Fruit fly (Drosophila melanogaster) whole organism, embryonic: ENCODE measurements around the gene CG42263.

Experiments
- Ada2b ChIP-seq: fragments of 200-800 bp; sonication (Bioruptor generic); IDR thresholded peaks from 2 replicates; pipeline ENCODE4 v1.3.6; 2022; ENCODE audit warnings: missing biosample characterization, missing genetic modification characterization
- Blimp-1 ChIP-seq: fragments of 200-800 bp; sonication (Bioruptor generic); optimal IDR thresholded peaks from 3 replicates; lab custom pipeline; 2018; ENCODE audit warnings: missing biosample characterization, missing genetic modification characterization, mild to moderate bottlenecking, moderate library complexity, missing genetic modification reagents
- CG10462 ChIP-seq: fragments of 200-800 bp; sonication (Bioruptor generic); optimal IDR thresholded peaks from 2 replicates; lab custom pipeline; 2016; ENCODE audit warnings: missing biosample characterization, missing genetic modification characterization
- CG11085 ChIP-seq: fragments of 200-800 bp; sonication (Bioruptor generic); IDR thresholded peaks from 2 replicates; pipeline ENCODE4 v1.3.6; 2022; ENCODE audit warnings: missing biosample characterization, missing genetic modification characterization
- CG12744 ChIP-seq: fragments of 200-800 bp; sonication (Bioruptor generic); optimal IDR thresholded peaks from 2 replicates; lab custom pipeline; 2016; ENCODE audit warnings: missing biosample characterization, missing genetic modification characterization
- CG12942 ChIP-seq: fragments of 200-800 bp; sonication (Bioruptor generic); optimal IDR thresholded peaks from 3 replicates; lab custom pipeline; 2016; ENCODE audit warnings: missing biosample characterization, missing genetic modification characterization
- CG14014 ChIP-seq: fragments of 200-800 bp; sonication (Bioruptor generic); IDR thresholded peaks from 2 replicates; pipeline ENCODE4 v1.3.6; 2022; ENCODE audit warnings: missing biosample characterization, missing genetic modification characterization
- CG18476 ChIP-seq: fragments of 200-800 bp; sonication (Bioruptor generic); optimal IDR thresholded peaks from 2 replicates; lab custom pipeline; 2016; ENCODE audit warnings: missing biosample characterization, mild to moderate bottlenecking, missing genetic modification characterization
- CG30403 ChIP-seq: fragments of 200-800 bp; sonication (Bioruptor generic); optimal IDR thresholded peaks from 3 replicates; lab custom pipeline; 2016; ENCODE audit warnings: missing biosample characterization, missing genetic modification characterization
- CG32767 ChIP-seq: fragments of 200-800 bp; sonication (Bioruptor generic); IDR thresholded peaks from 2 replicates; pipeline ENCODE4 v1.3.6; 2022; ENCODE audit warnings: missing biosample characterization, missing genetic modification characterization
- CG4820 ChIP-seq: fragments of 200-800 bp; sonication (Bioruptor generic); optimal IDR thresholded peaks from 3 replicates; lab custom pipeline; 2016; ENCODE audit warnings: missing biosample characterization, missing genetic modification characterization
- CG4854 ChIP-seq: fragments of 200-800 bp; sonication (Bioruptor generic); optimal IDR thresholded peaks from 2 replicates; lab custom pipeline; 2016; ENCODE audit warnings: missing biosample characterization, missing genetic modification characterization, inconsistent platforms
- CG6689 ChIP-seq: fragments of 200-800 bp; sonication (Bioruptor generic); IDR thresholded peaks from 2 replicates; pipeline ENCODE4 v1.3.6; 2022; ENCODE audit warnings: missing biosample characterization, missing genetic modification characterization
- CG7786 ChIP-seq: fragments of 200-800 bp; sonication (Bioruptor generic); optimal IDR thresholded peaks from 2 replicates; lab custom pipeline; 2016; ENCODE audit warnings: missing biosample characterization, missing genetic modification characterization
- CG7928 ChIP-seq: fragments of 200-800 bp; sonication (Bioruptor generic); optimal IDR thresholded peaks from 2 replicates; lab custom pipeline; 2017; ENCODE audit warnings: missing biosample characterization, mild to moderate bottlenecking, missing genetic modification characterization
- CG9727 ChIP-seq: fragments of 200-800 bp; sonication (Bioruptor generic); optimal IDR thresholded peaks from 3 replicates; lab custom pipeline; 2017; ENCODE audit warnings: missing biosample characterization, mild to moderate bottlenecking, missing genetic modification characterization
- CG9817 ChIP-seq: fragments of 200-800 bp; sonication (Bioruptor generic); optimal IDR thresholded peaks from 2 replicates; lab custom pipeline; 2018; ENCODE audit warnings: missing biosample characterization, mild to moderate bottlenecking, missing genetic modification characterization, moderate library complexity
- CTCF ChIP-seq: fragments of 200-800 bp; sonication (Bioruptor generic); optimal IDR thresholded peaks from 2 replicates; lab custom pipeline; 2017; ENCODE audit warnings: missing biosample characterization, mild to moderate bottlenecking, missing genetic modification characterization, moderate library complexity
- Jarid2 ChIP-seq: fragments of 200-800 bp; sonication (Bioruptor generic); optimal IDR thresholded peaks from 3 replicates; lab custom pipeline; 2017; ENCODE audit warnings: mild to moderate bottlenecking, missing biosample characterization, missing genetic modification reagents, missing genetic modification characterization
- MTF-1 ChIP-seq: fragments of 200-800 bp; sonication (Bioruptor generic); optimal IDR thresholded peaks from 2 replicates; lab custom pipeline; 2018; ENCODE audit warnings: missing biosample characterization, mild to moderate bottlenecking, missing genetic modification characterization, borderline replicate concordance
- Oli ChIP-seq: fragments of 200-800 bp; sonication (Bioruptor generic); optimal IDR thresholded peaks from 2 replicates; lab custom pipeline; 2018; ENCODE audit warnings: missing biosample characterization, mild to moderate bottlenecking, missing genetic modification characterization, moderate library complexity
- Pdp1 ChIP-seq, 2 experiments: fragments of 200-800 bp; sonication (Bioruptor generic); optimal IDR thresholded peaks; 3 replicates each; lab custom pipeline; 2016; ENCODE audit warnings: missing biosample characterization in 2 of 2, missing genetic modification characterization in 2 of 2, mild to moderate bottlenecking in 1 of 2, moderate library complexity in 1 of 2
- Ravus ChIP-seq: fragments of 200-800 bp; sonication (Bioruptor generic); IDR thresholded peaks from 2 replicates; pipeline ENCODE4 v1.3.6; 2022; ENCODE audit warnings: missing biosample characterization, missing genetic modification characterization
- Sox100B ChIP-seq: fragments of 200-800 bp; sonication (Bioruptor generic); optimal IDR thresholded peaks from 3 replicates; lab custom pipeline; 2018; ENCODE audit warnings: missing biosample characterization, mild to moderate bottlenecking, missing genetic modification characterization
- TFAM ChIP-seq: fragments of 200-800 bp; sonication (Bioruptor generic); optimal IDR thresholded peaks from 2 replicates; lab custom pipeline; 2017; ENCODE audit warnings: missing biosample characterization, missing genetic modification characterization, inconsistent platforms
- Vsx1 ChIP-seq: fragments of 200-800 bp; sonication (Bioruptor generic); optimal IDR thresholded peaks from 2 replicates; lab custom pipeline; 2017; ENCODE audit warnings: missing biosample characterization, mild to moderate bottlenecking, missing genetic modification characterization, missing genetic modification reagents
- Xbp1 ChIP-seq: fragments of 200-800 bp; sonication (Bioruptor generic); optimal IDR thresholded peaks from 3 replicates; lab custom pipeline; 2016; ENCODE audit warnings: missing biosample characterization, mild to moderate bottlenecking, missing genetic modification characterization
- br ChIP-seq: fragments of >200 bp; optimal IDR thresholded peaks from 2 replicates; lab custom pipeline; 2017
- chinmo ChIP-seq: fragments of 200-800 bp; sonication (Bioruptor generic); IDR thresholded peaks from 4 replicates; pipeline ENCODE4 v1.3.6; 2022; ENCODE audit warnings: missing biosample characterization, missing genetic modification characterization; ENCODE audit not compliant: partially characterized antibody
- crol ChIP-seq: fragments of 200-800 bp; sonication (Bioruptor generic); IDR thresholded peaks from 2 replicates; pipeline ENCODE4 v1.3.6; 2022; ENCODE audit warnings: missing biosample characterization, missing genetic modification characterization
- ewg ChIP-seq: fragments of 200-800 bp; sonication (Bioruptor generic); optimal IDR thresholded peaks from 3 replicates; lab custom pipeline; 2017; ENCODE audit warnings: mild to moderate bottlenecking, missing biosample characterization, missing genetic modification reagents, missing genetic modification characterization
- eyg ChIP-seq: fragments of 200-800 bp; sonication (Bioruptor generic); optimal IDR thresholded peaks from 3 replicates; lab custom pipeline; 2016; ENCODE audit warnings: missing biosample characterization, missing genetic modification characterization
- fd96Cb ChIP-seq: fragments of 200-800 bp; sonication (Bioruptor generic); optimal IDR thresholded peaks from 2 replicates; lab custom pipeline; 2018; ENCODE audit warnings: missing biosample characterization, mild to moderate bottlenecking, missing genetic modification characterization, moderate library complexity
- jing ChIP-seq: fragments of 200-800 bp; sonication (Bioruptor generic); optimal IDR thresholded peaks from 2 replicates; lab custom pipeline; 2018; ENCODE audit warnings: missing biosample characterization, mild to moderate bottlenecking, missing genetic modification characterization
- lab ChIP-seq: fragments of 200-800 bp; sonication (Bioruptor generic); optimal IDR thresholded peaks from 3 replicates; lab custom pipeline; 2017; ENCODE audit warnings: missing biosample characterization, missing genetic modification characterization, mild to moderate bottlenecking, moderate library complexity, missing genetic modification reagents
- lola ChIP-seq, 3 experiments: fragments of >200 bp in 2 of 3; fragments of 200-800 bp in 1 of 3; sonication (Bioruptor generic) in 1 of 3; optimal IDR thresholded peaks; 2 replicates each; lab custom pipeline; 2017 to 2019; ENCODE audit warnings: missing biosample characterization in 3 of 3, missing genetic modification characterization in 3 of 3, mild to moderate bottlenecking in 1 of 3, moderate library complexity in 1 of 3
- oc ChIP-seq: fragments of 200-800 bp; sonication (Bioruptor generic); optimal IDR thresholded peaks from 2 replicates; lab custom pipeline; 2018; ENCODE audit warnings: missing biosample characterization, mild to moderate bottlenecking, missing genetic modification characterization, moderate library complexity
- odd ChIP-seq: fragments of 200-800 bp; sonication (Bioruptor generic); optimal IDR thresholded peaks from 2 replicates; lab custom pipeline; 2017; ENCODE audit warnings: missing biosample characterization, mild to moderate bottlenecking, missing genetic modification characterization
- org-1 ChIP-seq: fragments of 200-800 bp; sonication (Bioruptor generic); optimal IDR thresholded peaks from 2 replicates; lab custom pipeline; 2017; ENCODE audit warnings: missing biosample characterization, missing genetic modification characterization
- ro ChIP-seq: fragments of 200-800 bp; sonication (Bioruptor generic); IDR thresholded peaks from 2 replicates; pipeline ENCODE4 v1.3.6; 2022; ENCODE audit warnings: missing biosample characterization, missing genetic modification characterization
- run ChIP-seq: fragments of 200-800 bp; sonication (Bioruptor generic); optimal IDR thresholded peaks from 3 replicates; lab custom pipeline; 2018; ENCODE audit warnings: missing biosample characterization, mild to moderate bottlenecking, missing genetic modification characterization
- sens ChIP-seq: fragments of 200-800 bp; sonication (Bioruptor generic); peaks from one replicate; lab custom pipeline; 2016; ENCODE audit warnings: missing biosample characterization, missing genetic modification characterization
- seq ChIP-seq: fragments of 200-800 bp; sonication (Bioruptor generic); IDR thresholded peaks from 2 replicates; pipeline ENCODE4 v1.3.6; 2022; ENCODE audit warnings: missing biosample characterization, missing genetic modification characterization
- tgo ChIP-seq: fragments of 200-800 bp; sonication (Bioruptor generic); IDR thresholded peaks from 3 replicates; pipeline ENCODE4 v1.3.6; 2022; ENCODE audit warnings: missing biosample characterization, missing genetic modification characterization
- tio ChIP-seq: fragments of 200-800 bp; sonication (Bioruptor generic); optimal IDR thresholded peaks from 2 replicates; lab custom pipeline; 2017; ENCODE audit warnings: missing biosample characterization, missing genetic modification characterization, inconsistent platforms
- trh ChIP-seq: fragments of 200-800 bp; sonication (Bioruptor generic); optimal IDR thresholded peaks from 2 replicates; lab custom pipeline; 2016; ENCODE audit warnings: missing biosample characterization, missing genetic modification characterization
- zf30C ChIP-seq: fragments of 200-800 bp; sonication (Bioruptor generic); optimal IDR thresholded peaks from 3 replicates; lab custom pipeline; 2018; ENCODE audit warnings: missing biosample characterization, mild to moderate bottlenecking, missing genetic modification characterization

The CG42263 gene

dm6 chr3L:19952690-19953089 lies 2.9 kb downstream of the CG42263 start, which contains the start of gene CG33710:
Gene CG33710 (minus strand): TSS chr3L:19952790.
- TF ChIP-seq CG11085 (GFP tag; lab: Robert Waterston, UW) (no peak), org-1 (GFP tag; lab: Kevin White, UChicago) (no peak), CG10462 (GFP tag; lab: Kevin White, UChicago) (no peak), jing (GFP tag; lab: Kevin White, UChicago) (no peak), zf30C (GFP tag; lab: Kevin White, UChicago) (no peak), tio (no peak), TFAM (GFP tag; lab: Kevin White, UChicago) (no peak), seq (GFP tag; lab: Robert Waterston, UW) (no peak), Ravus (GFP tag; lab: Robert Waterston, UW) (no peak)

dm6 chr3L:19951868-19952267 lies 3.7 kb downstream of the CG42263 start, which contains the start of gene CG34258:
Gene CG34258 (minus strand): TSS chr3L:19951968.
- TF ChIP-seq TFAM (GFP tag; lab: Kevin White, UChicago) (no peak), CG12744 (GFP tag; lab: Kevin White, UChicago) (no peak), odd (GFP tag; lab: Kevin White, UChicago) (no peak), trh (GFP tag; lab: Kevin White, UChicago) (no peak), CG7928 (GFP tag; lab: Kevin White, UChicago) (no peak), lola (GFP tag; optimal IDR thresholded peaks at IDR 0.05; lab: Kevin White, UChicago) (no peak), CG32767 (GFP tag; lab: Robert Waterston, UW) (no peak), CG9817 (no peak), ewg (GFP tag; lab: Kevin White, UChicago) (no peak), CG7786 (no peak), CG9727 (GFP tag; lab: Kevin White, UChicago) (no peak), CG14014 (GFP tag; lab: Robert Waterston, UW) (no peak)
- TF ChIP-seq, all 482 proteins: peak for 0

- TF ChIP-seq crol (GFP tag; lab: Robert Waterston, UW) (no peak), CG4854 (no peak), MTF-1 (GFP tag; lab: Kevin White, UChicago) (no peak), br (no peak), Oli (tag; lab: Kevin White, UChicago) (no peak), Jarid2 (GFP tag; lab: Kevin White, UChicago) (no peak)
These were observed 4.6 kb downstream of the CG42263 start, which contains the start of gene CG32219 for dm6 chr3L:19951035-19951434. Gene CG32219 (minus strand): TSS chr3L:19951135.

- TF ChIP-seq eyg (GFP tag; lab: Kevin White, UChicago) (no peak), sens (peak; percentile 7), chinmo (0 out of 4 replicates have a peak, but pooled peaks have one; percentile 32), oc (no peak), Ada2b (GFP tag; lab: Robert Waterston, UW) (0 out of 2 replicates have a peak, but pooled peaks have one; percentile 10), ro (GFP tag; lab: Robert Waterston, UW) (no peak), CG6689 (peak; percentile 33; the same call in 1 of the 2 replicates), Blimp-1 (GFP tag; lab: Kevin White, UChicago) (peak; percentile 39), Vsx1 (GFP tag; lab: Kevin White, UChicago) (peak; percentile 29), Pdp1 (GFP tag; optimal IDR thresholded peaks at IDR 0.05; lab: Kevin White, UChicago) (peak in 1 of 2 experiments; percentile 80), lab (GFP tag; lab: Kevin White, UChicago) (peak; percentile 36), Sox100B (peak; percentile 3), fd96Cb (tag; lab: Kevin White, UChicago) (peak; percentile 28), Xbp1 (GFP tag; lab: Kevin White, UChicago) (peak; percentile 28), CG12942 (GFP tag; lab: Kevin White, UChicago) (peak; percentile 2), CG30403 (peak; percentile 33), CG4820 (peak; percentile 14), CG18476 (peak; percentile 1), run (tag; lab: Kevin White, UChicago) (no peak), tgo (GFP tag; lab: Robert Waterston, UW) (no peak), CTCF (no peak)
These were observed 10.1 kb downstream of the CG42263 start for dm6 chr3L:19945469-19945868.
